Fruit fly (Drosophila melanogaster): ENCODE results near the gene CG9133.

The CG9133 gene

dm6 chr3L:1265423-1266002, 13.7 kb downstream of the CG9133 start:
- TF ChIP-seq Rel (GFP tag; optimal IDR thresholded peaks at IDR 0.05) (no peak), Rel (tag; optimal IDR thresholded peaks at IDR 0.05) (peak; percentile 52), Dif (GFP tag; optimal IDR thresholded peaks at IDR 0.05; ENCODE audit: partially characterized antibody) (peak; percentile 68), Vsx2 (GFP tag; optimal IDR thresholded peaks at IDR 0.05; ENCODE audit: partially characterized antibody) (peak; percentile 34), br (GFP tag; optimal IDR thresholded peaks at IDR 0.05) (no peak), dl (GFP tag; optimal IDR thresholded peaks at IDR 0.05; ENCODE audit: insufficient read depth in 1 of 2, partially characterized antibody in 2 of 2) (peak in 1 of 2 experiments; percentile 45)

DNA sequence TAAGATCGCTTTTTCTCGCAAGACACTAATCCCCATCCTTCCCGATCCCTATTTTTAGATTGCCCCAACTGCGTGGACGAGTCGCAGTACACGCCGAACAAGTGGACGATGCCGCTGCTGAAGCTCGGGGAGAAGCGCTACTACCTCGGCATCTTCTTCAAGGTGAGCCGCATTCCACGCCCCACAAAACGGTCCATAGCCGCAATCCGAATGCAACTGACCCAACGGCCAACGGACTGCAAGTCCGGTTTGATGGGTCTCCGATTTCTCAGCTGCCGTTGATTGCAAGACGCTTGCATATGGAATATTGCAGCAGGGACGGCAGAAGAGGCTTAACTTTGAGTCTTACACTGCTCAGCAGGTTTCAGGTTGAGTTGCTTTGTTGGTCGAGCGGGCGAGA, 17.2 kb downstream of the CG9133 start:
- TF ChIP-seq CrebA (GFP tag; optimal IDR thresholded peaks at IDR 0.05; ENCODE audit: borderline replicate concordance) (no peak), Dif (GFP tag; optimal IDR thresholded peaks at IDR 0.05; ENCODE audit: partially characterized antibody) (peak; percentile 31), sv (GFP tag; optimal IDR thresholded peaks at IDR 0.05) (no peak), Myc (optimal IDR thresholded peaks at IDR 0.05) (no peak), jim (GFP tag; optimal IDR thresholded peaks at IDR 0.05) (no peak)

DNA sequence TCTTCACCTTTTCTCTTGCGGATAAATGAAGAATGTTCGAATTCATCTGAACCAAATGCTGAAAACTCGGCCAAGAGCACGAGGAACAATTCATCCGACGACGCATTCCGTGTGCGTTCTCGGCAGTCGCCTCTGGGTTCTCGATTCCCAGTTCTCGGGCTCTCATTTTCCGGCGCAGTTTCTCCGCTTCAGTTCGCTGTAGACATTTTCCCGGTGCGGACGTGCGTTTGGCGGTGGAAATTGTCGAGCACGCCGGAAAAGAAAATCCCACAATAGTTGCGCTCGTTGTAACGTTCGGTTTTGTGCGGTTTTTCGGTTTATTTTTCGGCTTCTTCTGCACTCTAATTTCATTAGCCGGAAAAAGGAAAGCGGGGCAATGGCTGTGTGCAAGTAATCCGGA, 24.0 kb downstream of the CG9133 start, which contains the start of gene CG32333:
Gene CG32333 (plus strand): TSS at position 190 of the 400 bp plus-strand sequence.
- TF ChIP-seq rgr (GFP tag; optimal IDR thresholded peaks at IDR 0.05) (no peak), Dif (GFP tag; optimal IDR thresholded peaks at IDR 0.05; ENCODE audit: partially characterized antibody) (no peak), dmrt93B (GFP tag; optimal IDR thresholded peaks at IDR 0.05) (no peak), psq (GFP tag; optimal IDR thresholded peaks at IDR 0.05) (no peak), Abd-B (GFP tag; optimal IDR thresholded peaks at IDR 0.05) (no peak), Rel (GFP tag; optimal IDR thresholded peaks at IDR 0.05) (no peak), Rel (tag; optimal IDR thresholded peaks at IDR 0.05) (no peak), HLH106 (tag; optimal IDR thresholded peaks at IDR 0.05) (no peak), lola (GFP tag; optimal IDR thresholded peaks at IDR 0.05) (no peak), N (GFP tag; optimal IDR thresholded peaks at IDR 0.05) (no peak), CrebA (GFP tag; optimal IDR thresholded peaks at IDR 0.05; ENCODE audit: borderline replicate concordance) (no peak), GATAd (GFP tag; optimal IDR thresholded peaks at IDR 0.05) (no peak), fru (GFP tag; optimal IDR thresholded peaks at IDR 0.05) (no peak), tai (GFP tag; optimal IDR thresholded peaks at IDR 0.05) (no peak), Hr83 (GFP tag; optimal IDR thresholded peaks at IDR 0.05; ENCODE audit: poor library complexity, severe bottlenecking) (no peak), OdsH (GFP tag; optimal IDR thresholded peaks at IDR 0.05) (no peak), pan (optimal IDR thresholded peaks at IDR 0.05) (no peak), dsf (GFP tag; optimal IDR thresholded peaks at IDR 0.05; ENCODE audit: borderline replicate concordance) (no peak), Hr78 (GFP tag; optimal IDR thresholded peaks at IDR 0.05) (no peak)

- TF ChIP-seq tai (GFP tag; optimal IDR thresholded peaks at IDR 0.05) (no peak), HLH106 (tag; optimal IDR thresholded peaks at IDR 0.05) (no peak), rgr (GFP tag; optimal IDR thresholded peaks at IDR 0.05) (no peak), ey (GFP tag; optimal IDR thresholded peaks at IDR 0.05) (no peak), N (GFP tag; optimal IDR thresholded peaks at IDR 0.05) (no peak), usp (GFP tag; optimal IDR thresholded peaks at IDR 0.05) (no peak), CG9705 (GFP tag; optimal IDR thresholded peaks at IDR 0.05) (no peak), Jra (GFP tag; optimal IDR thresholded peaks at IDR 0.05) (no peak)
Observed at dm6 chr3L:1277937-1278336, 26.1 kb downstream of the CG9133 start.

dm6 chr3L:1279685-1280084, 27.9 kb downstream of the CG9133 start:
- TF ChIP-seq br (GFP tag; optimal IDR thresholded peaks at IDR 0.05) (no peak), ey (GFP tag; optimal IDR thresholded peaks at IDR 0.05) (peak; percentile 18)

- TF ChIP-seq CG32264 (GFP tag; optimal IDR thresholded peaks at IDR 0.05) (no peak), pan (optimal IDR thresholded peaks at IDR 0.05) (no peak), OdsH (GFP tag; optimal IDR thresholded peaks at IDR 0.05) (no peak)
Observed at dm6 chr3L:1280890-1281622, 29.2 kb downstream of the CG9133 start.
